Fruit fly (Drosophila melanogaster) whole organism, embryonic: ENCODE data around the gene PGRP-LF.

ENCODE experiments used
- ATbp ChIP-seq: fragments of 200-800 bp; sonication (Bioruptor generic); optimal IDR thresholded peaks from 2 replicates; lab custom pipeline; 2017; ENCODE audit warnings: missing biosample characterization, mild to moderate bottlenecking, missing genetic modification characterization, missing genetic modification reagents
- CG10267 ChIP-seq: fragments of 200-800 bp; sonication (Bioruptor generic); optimal IDR thresholded peaks from 2 replicates; lab custom pipeline; 2018; ENCODE audit warnings: missing biosample characterization, mild to moderate bottlenecking, missing genetic modification characterization, moderate library complexity
- CG10979 ChIP-seq: fragments of 200-800 bp; sonication (Bioruptor generic); optimal IDR thresholded peaks from 2 replicates; lab custom pipeline; 2018; ENCODE audit warnings: missing biosample characterization, mild to moderate bottlenecking, missing genetic modification characterization, moderate library complexity
- CG11456 ChIP-seq: fragments of 200-800 bp; sonication (Bioruptor generic); IDR thresholded peaks from 3 replicates; pipeline ENCODE4 v1.3.6; 2022; ENCODE audit warnings: missing biosample characterization, missing genetic modification characterization
- CG15479 ChIP-seq: fragments of 200-800 bp; sonication (Bioruptor generic); optimal IDR thresholded peaks from 3 replicates; lab custom pipeline; 2019; ENCODE audit warnings: missing biosample characterization, mild to moderate bottlenecking, missing genetic modification characterization, moderate library complexity
- CG17829 ChIP-seq: fragments of 200-800 bp; optimal IDR thresholded peaks from 2 replicates; lab custom pipeline; 2019; ENCODE audit warnings: missing biosample characterization, mild to moderate bottlenecking, missing genetic modification characterization, moderate library complexity
- CG2199 ChIP-seq: fragments of 200-800 bp; sonication (Bioruptor generic); IDR thresholded peaks from 3 replicates; pipeline ENCODE4 v1.3.6; 2022; ENCODE audit warnings: missing biosample characterization, missing genetic modification characterization
- CG32532 ChIP-seq: fragments of 200-800 bp; sonication (Bioruptor generic); IDR thresholded peaks from 2 replicates; pipeline ENCODE4 v1.3.6; 2022; ENCODE audit warnings: missing biosample characterization, missing genetic modification characterization
- CG42726 ChIP-seq: fragments of 200-800 bp; sonication (Bioruptor generic); IDR thresholded peaks from 2 replicates; pipeline ENCODE4 v1.3.6; 2022; ENCODE audit warnings: missing biosample characterization, missing genetic modification characterization; ENCODE audit not compliant: partially characterized antibody
- CG5180 ChIP-seq: fragments of 200-800 bp; sonication (Bioruptor generic); optimal IDR thresholded peaks from 3 replicates; lab custom pipeline; 2017; ENCODE audit warnings: missing biosample characterization, missing genetic modification characterization, mild to moderate bottlenecking, moderate library complexity, missing genetic modification reagents
- CG6254 ChIP-seq: fragments of 200-800 bp; sonication (Bioruptor generic); optimal IDR thresholded peaks from 3 replicates; lab custom pipeline; 2017; ENCODE audit warnings: mild to moderate bottlenecking, missing biosample characterization, missing genetic modification reagents, missing genetic modification characterization
- CG6765 ChIP-seq: fragments of 200-800 bp; sonication (Bioruptor generic); optimal IDR thresholded peaks from 3 replicates; lab custom pipeline; 2017; ENCODE audit warnings: missing biosample characterization, mild to moderate bottlenecking, missing genetic modification characterization
- CG7786 ChIP-seq: fragments of 200-800 bp; sonication (Bioruptor generic); optimal IDR thresholded peaks from 2 replicates; lab custom pipeline; 2016; ENCODE audit warnings: missing biosample characterization, missing genetic modification characterization
- CG7839 ChIP-seq: fragments of 200-800 bp; sonication (Bioruptor generic); optimal IDR thresholded peaks from 3 replicates; lab custom pipeline; 2018; ENCODE audit warnings: missing biosample characterization, mild to moderate bottlenecking, missing genetic modification characterization, moderate library complexity
- CG8359 ChIP-seq: fragments of 200-800 bp; sonication (Bioruptor generic); optimal IDR thresholded peaks from 2 replicates; lab custom pipeline; 2017; ENCODE audit warnings: missing biosample characterization, mild to moderate bottlenecking, missing genetic modification characterization, borderline replicate concordance
- CG8924 ChIP-seq: fragments of 200-800 bp; optimal IDR thresholded peaks from 3 replicates; lab custom pipeline; 2019; ENCODE audit warnings: missing biosample characterization, mild to moderate bottlenecking, missing genetic modification characterization, moderate library complexity
- CTCF ChIP-seq: fragments of 200-800 bp; sonication (Bioruptor generic); optimal IDR thresholded peaks from 2 replicates; lab custom pipeline; 2017; ENCODE audit warnings: missing biosample characterization, mild to moderate bottlenecking, missing genetic modification characterization, moderate library complexity
- D ChIP-seq, 2 experiments: fragments of 200-800 bp in 1 of 2; fragments of >200 bp in 1 of 2; sonication (Bioruptor generic) in 1 of 2; optimal IDR thresholded peaks; 2 replicates in 1 of 2; 3 replicates in 1 of 2; lab custom pipeline; 2017; ENCODE audit warnings: mild to moderate bottlenecking in 1 of 2, missing biosample characterization in 1 of 2, missing genetic modification characterization in 1 of 2, missing genetic modification reagents in 1 of 2
- Dbx ChIP-seq: fragments of 200-800 bp; sonication (Bioruptor generic); IDR thresholded peaks from 3 replicates; pipeline ENCODE4 v1.3.6; 2022; ENCODE audit warnings: missing biosample characterization, missing genetic modification characterization
- Dip2 ChIP-seq: fragments of 200-800 bp; sonication (Bioruptor generic); IDR thresholded peaks from 2 replicates; pipeline ENCODE4 v1.3.6; 2022; ENCODE audit warnings: missing biosample characterization, missing genetic modification characterization
- Hey ChIP-seq: fragments of 200-800 bp; sonication (Bioruptor generic); optimal IDR thresholded peaks from 3 replicates; lab custom pipeline; 2018; ENCODE audit warnings: missing biosample characterization, mild to moderate bottlenecking, missing genetic modification characterization
- HmgZ ChIP-seq: fragments of 200-800 bp; sonication (Bioruptor generic); optimal IDR thresholded peaks from 2 replicates; lab custom pipeline; 2018; ENCODE audit warnings: missing biosample characterization, mild to moderate bottlenecking, missing genetic modification characterization
- Hr78 ChIP-seq, 2 experiments: fragments of 200-800 bp in 1 of 2; fragments of >200 bp in 1 of 2; sonication (Bioruptor generic) in 1 of 2; optimal IDR thresholded peaks; 2 replicates each; lab custom pipeline; 2017 to 2019; ENCODE audit warnings: missing biosample characterization in 2 of 2, missing genetic modification characterization in 2 of 2, mild to moderate bottlenecking in 1 of 2, moderate library complexity in 1 of 2
- Hsf ChIP-seq: fragments of 200-800 bp; sonication (Bioruptor generic); optimal IDR thresholded peaks from 3 replicates; lab custom pipeline; 2016; ENCODE audit warnings: missing biosample characterization, missing genetic modification characterization
- Jarid2 ChIP-seq: fragments of 200-800 bp; sonication (Bioruptor generic); optimal IDR thresholded peaks from 3 replicates; lab custom pipeline; 2017; ENCODE audit warnings: mild to moderate bottlenecking, missing biosample characterization, missing genetic modification reagents, missing genetic modification characterization
- Med ChIP-seq: fragments of 200-800 bp; sonication (Bioruptor generic); peaks from one replicate; lab custom pipeline; 2016; ENCODE audit warnings: missing biosample characterization, missing genetic modification characterization, mild to moderate bottlenecking, inconsistent platforms, moderate library complexity
- NFAT ChIP-seq: fragments of 200-800 bp; sonication (Bioruptor generic); IDR thresholded peaks from 2 replicates; pipeline ENCODE4 v1.3.6; 2022; ENCODE audit warnings: missing biosample characterization, missing genetic modification characterization
- Pdp1 ChIP-seq, 2 experiments: fragments of 200-800 bp; sonication (Bioruptor generic); optimal IDR thresholded peaks; 3 replicates each; lab custom pipeline; 2016; ENCODE audit warnings: missing biosample characterization in 2 of 2, missing genetic modification characterization in 2 of 2, mild to moderate bottlenecking in 1 of 2, moderate library complexity in 1 of 2
- Rfx ChIP-seq: fragments of 200-800 bp; sonication (Bioruptor generic); IDR thresholded peaks from 2 replicates; pipeline ENCODE4 v1.3.6; 2022; ENCODE audit warnings: missing biosample characterization, missing genetic modification characterization
- Xbp1 ChIP-seq: fragments of 200-800 bp; sonication (Bioruptor generic); optimal IDR thresholded peaks from 3 replicates; lab custom pipeline; 2016; ENCODE audit warnings: missing biosample characterization, mild to moderate bottlenecking, missing genetic modification characterization
- amos ChIP-seq: fragments of 200-800 bp; sonication (Bioruptor generic); IDR thresholded peaks from 2 replicates; pipeline ENCODE4 v1.3.6; 2022; ENCODE audit warnings: missing biosample characterization, missing genetic modification characterization; ENCODE audit not compliant: partially characterized antibody
- ash1 ChIP-seq: fragments of 200-800 bp; sonication (Bioruptor generic); optimal IDR thresholded peaks from 2 replicates; lab custom pipeline; 2018; ENCODE audit warnings: missing biosample characterization, mild to moderate bottlenecking, missing genetic modification characterization
- bbx ChIP-seq: fragments of 200-800 bp; sonication (Bioruptor generic); IDR thresholded peaks from 2 replicates; pipeline ENCODE4 v1.3.6; 2022; ENCODE audit warnings: missing biosample characterization, missing genetic modification characterization; ENCODE audit not compliant: partially characterized antibody
- cg ChIP-seq: fragments of 200-800 bp; sonication (Bioruptor generic); optimal IDR thresholded peaks from 3 replicates; lab custom pipeline; 2019; ENCODE audit warnings: missing biosample characterization, mild to moderate bottlenecking, missing genetic modification characterization, moderate library complexity
- chinmo ChIP-seq: fragments of 200-800 bp; sonication (Bioruptor generic); IDR thresholded peaks from 4 replicates; pipeline ENCODE4 v1.3.6; 2022; ENCODE audit warnings: missing biosample characterization, missing genetic modification characterization; ENCODE audit not compliant: partially characterized antibody
- eve ChIP-seq, 2 experiments: fragments of >200 bp; optimal IDR thresholded peaks; 2 replicates each; lab custom pipeline; 2017; ENCODE audit warnings: missing biosample characterization in 2 of 2, missing genetic modification characterization in 2 of 2
- grau ChIP-seq: fragments of 200-800 bp; optimal IDR thresholded peaks from 3 replicates; lab custom pipeline; 2019; ENCODE audit warnings: missing biosample characterization, mild to moderate bottlenecking, missing genetic modification characterization, moderate library complexity
- hb ChIP-seq: fragments of 200-800 bp; sonication (Bioruptor generic); IDR thresholded peaks from 3 replicates; pipeline ENCODE4 v1.3.6; 2022; ENCODE audit warnings: missing biosample characterization, missing genetic modification characterization; ENCODE audit not compliant: partially characterized antibody
- insv ChIP-seq, 2 experiments: fragments of 200-800 bp; sonication (Bioruptor generic); optimal IDR thresholded peaks; 3 replicates each; lab custom pipeline; 2016 to 2018; ENCODE audit warnings: missing biosample characterization in 2 of 2, missing genetic modification characterization in 2 of 2
- mld ChIP-seq: fragments of 200-800 bp; sonication (Bioruptor generic); IDR thresholded peaks from 3 replicates; pipeline ENCODE4 v1.3.6; 2022; ENCODE audit warnings: missing biosample characterization, missing genetic modification characterization; ENCODE audit not compliant: partially characterized antibody
- repo ChIP-seq: fragments of 200-800 bp; sonication (Bioruptor generic); optimal IDR thresholded peaks from 2 replicates; lab custom pipeline; 2016; ENCODE audit warnings: missing biosample characterization, missing genetic modification characterization
- scrt ChIP-seq: fragments of 200-800 bp; sonication (Bioruptor generic); optimal IDR thresholded peaks from 2 replicates; lab custom pipeline; 2018; ENCODE audit warnings: missing biosample characterization, mild to moderate bottlenecking, missing genetic modification characterization, moderate library complexity
- sd ChIP-seq: fragments of 200-800 bp; sonication (Bioruptor generic); optimal IDR thresholded peaks from 3 replicates; lab custom pipeline; 2018; ENCODE audit warnings: missing biosample characterization, mild to moderate bottlenecking, missing genetic modification characterization, moderate library complexity
- slbo ChIP-seq: fragments of 200-800 bp; sonication (Bioruptor generic); IDR thresholded peaks from 2 replicates; pipeline ENCODE4 v1.3.6; 2022; ENCODE audit warnings: missing biosample characterization, missing genetic modification characterization
- sqz ChIP-seq: fragments of 200-800 bp; sonication (Bioruptor generic); optimal IDR thresholded peaks from 3 replicates; lab custom pipeline; 2018; ENCODE audit warnings: missing biosample characterization, mild to moderate bottlenecking, missing genetic modification characterization
- stc ChIP-seq: fragments of 200-800 bp; sonication (Bioruptor generic); IDR thresholded peaks from 2 replicates; pipeline ENCODE4 v1.3.6; 2022; ENCODE audit warnings: missing biosample characterization, missing genetic modification characterization
- trh ChIP-seq: fragments of 200-800 bp; sonication (Bioruptor generic); optimal IDR thresholded peaks from 2 replicates; lab custom pipeline; 2016; ENCODE audit warnings: missing biosample characterization, missing genetic modification characterization

Gene PGRP-LF

DNA sequence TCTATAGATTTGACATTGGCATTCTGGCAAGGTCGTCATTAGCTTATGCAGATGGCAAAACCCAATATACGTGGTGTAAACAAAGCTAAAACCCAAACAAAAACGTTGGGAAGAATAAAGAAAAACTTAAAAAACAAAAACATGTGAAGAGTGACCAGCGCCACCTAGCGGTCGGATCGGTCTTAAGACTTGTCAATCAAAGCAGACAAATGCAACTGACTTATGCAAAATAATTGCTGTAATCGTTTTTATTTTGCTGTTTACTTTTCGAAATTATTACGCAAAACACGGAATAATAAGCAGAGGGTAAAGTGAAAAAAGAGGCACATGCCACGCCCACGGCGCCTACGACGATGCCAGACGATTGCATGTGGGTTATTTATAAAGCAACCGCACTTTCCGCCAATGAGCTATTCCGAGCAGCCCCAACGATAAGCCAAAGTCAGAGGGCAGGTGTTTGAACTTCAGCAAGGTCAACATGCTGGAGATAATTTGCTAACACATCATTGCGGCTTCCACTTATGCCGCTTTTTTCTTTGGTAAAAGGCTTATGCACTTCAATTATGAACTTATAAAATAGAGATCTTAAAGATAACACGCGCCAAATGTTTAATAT lies 6.8 kb downstream of the PGRP-LF start:
- TF ChIP-seq Rfx (GFP tag; lab: Robert Waterston, UW) (no peak), CG5180 (GFP tag; lab: Kevin White, UChicago) (no peak), grau (no peak), stc (GFP tag; lab: Robert Waterston, UW) (no peak), ash1 (GFP tag; lab: Kevin White, UChicago) (no peak), CG8359 (GFP tag; lab: Kevin White, UChicago) (no peak), Hr78 (GFP tag; optimal IDR thresholded peaks at IDR 0.05; lab: Kevin White, UChicago) (no peak), CG7786 (GFP tag; lab: Kevin White, UChicago) (no peak), CG32532 (GFP tag; lab: Robert Waterston, UW) (no peak), CG7839 (tag; lab: Kevin White, UChicago) (no peak), CG10979 (peak; percentile 30), ATbp (GFP tag; lab: Kevin White, UChicago) (no peak), CG10267 (no peak), hb (GFP tag; lab: Robert Waterston, UW) (0 out of 3 replicates have a peak, but pooled peaks have one; percentile 14), Dip2 (GFP tag; lab: Robert Waterston, UW) (peak; percentile 51; the same call in 1 of the 2 replicates), CG6765 (no peak), repo (GFP tag; lab: Kevin White, UChicago) (no peak), CG2199 (GFP tag; lab: Robert Waterston, UW) (0 out of 3 replicates have a peak, but pooled peaks have one; percentile 57), mld (GFP tag; lab: Robert Waterston, UW) (no peak), Jarid2 (GFP tag; lab: Kevin White, UChicago) (no peak), Pdp1 (GFP tag; optimal IDR thresholded peaks at IDR 0.05; lab: Kevin White, UChicago) (peak in 1 of 2 experiments; percentile 8), sd (tag; lab: Kevin White, UChicago) (no peak), CG17829 (tag; lab: Kevin White, UChicago) (no peak), D (optimal IDR thresholded peaks at IDR 0.05; lab: Kevin White, UChicago) (no peak), D (GFP tag; optimal IDR thresholded peaks at IDR 0.05; lab: Kevin White, UChicago) (no peak), amos (GFP tag; lab: Robert Waterston, UW) (no peak), slbo (GFP tag; lab: Robert Waterston, UW) (no peak), CTCF (GFP tag; lab: Kevin White, UChicago) (peak; percentile 90), chinmo (0 out of 4 replicates have a peak, but pooled peaks have one; percentile 32), trh (GFP tag; lab: Kevin White, UChicago) (no peak), CG11456 (GFP tag; lab: Robert Waterston, UW) (no peak), Hsf (no peak), Xbp1 (GFP tag; lab: Kevin White, UChicago) (no peak), Med (GFP tag; lab: Kevin White, UChicago) (peak; percentile 37)

DNA sequence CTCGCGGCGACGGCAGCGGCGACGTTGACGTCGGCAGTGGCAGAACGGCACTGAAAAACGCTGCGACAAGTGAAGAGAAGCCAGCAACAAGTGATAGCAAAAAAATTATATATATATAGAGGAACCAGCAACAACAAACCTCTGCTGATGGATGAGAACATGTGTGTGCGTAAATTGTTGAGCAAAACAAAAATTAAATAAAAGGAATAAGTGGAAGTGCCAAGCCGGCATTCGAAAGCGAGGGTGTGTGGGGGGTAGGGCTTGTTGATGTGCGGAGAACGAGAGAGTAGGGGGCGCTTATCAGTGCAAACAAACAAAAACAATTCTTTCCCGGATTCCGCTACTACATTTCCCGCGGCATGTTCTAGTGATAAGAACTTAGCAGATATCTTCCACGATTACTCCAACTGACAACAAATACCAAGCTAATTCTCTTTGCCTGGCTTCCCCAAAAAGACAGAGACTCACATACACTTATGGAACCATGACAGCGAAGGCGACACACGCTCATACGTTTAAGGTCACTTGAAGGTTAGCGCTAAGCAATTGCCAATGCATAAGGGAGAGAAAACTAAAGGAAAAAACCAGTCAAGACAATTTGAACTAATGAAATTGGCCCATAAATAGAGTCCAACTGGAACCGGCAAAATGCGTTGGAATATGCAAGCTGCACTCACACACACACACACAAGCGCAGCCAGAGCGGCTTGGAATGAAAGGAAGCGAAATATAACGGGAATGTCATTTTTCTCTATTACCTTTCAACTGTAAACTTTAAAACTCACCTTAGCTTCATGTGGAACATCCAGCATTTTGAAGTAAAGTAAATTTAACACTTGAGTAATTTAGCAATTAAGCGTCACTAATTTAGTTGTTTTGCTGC lies 8.7 kb downstream of the PGRP-LF start:
- peak; percentile 3 for TF ChIP-seq CG6254 (GFP tag; lab: Kevin White, UChicago)
- TF ChIP-seq Hey (tag; lab: Kevin White, UChicago), result peak; percentile 74
- peak; percentile 82 for TF ChIP-seq cg
- no peak for TF ChIP-seq CG42726 (GFP tag; lab: Robert Waterston, UW)
- TF ChIP-seq insv (GFP tag; optimal IDR thresholded peaks at IDR 0.05; lab: Kevin White, UChicago), result peak in 1 of 2 experiments; percentile 88
- TF ChIP-seq Dbx (GFP tag; lab: Robert Waterston, UW), result no peak
- TF ChIP-seq HmgZ (tag; lab: Kevin White, UChicago), result peak; percentile 15
- peak; percentile 5 for TF ChIP-seq CG8924 (tag; lab: Kevin White, UChicago)
- no peak for TF ChIP-seq eve (GFP tag; optimal IDR thresholded peaks at IDR 0.05; lab: Kevin White, UChicago)
- 0 out of 2 replicates have a peak, but pooled peaks have one; percentile 19 for TF ChIP-seq bbx (GFP tag; lab: Robert Waterston, UW)
- TF ChIP-seq CG15479 (GFP tag; lab: Kevin White, UChicago), result peak; percentile 9
- peak; percentile 6 for TF ChIP-seq sqz (GFP tag; lab: Kevin White, UChicago)
- TF ChIP-seq scrt (GFP tag; lab: Kevin White, UChicago), result peak; percentile 49
- no peak for TF ChIP-seq NFAT (GFP tag; lab: Robert Waterston, UW)
